Worm (Caenorhabditis elegans) whole organism, L2 larva: Measurements from ENCODE around the gene Y6G8.2.

Source experiments
- alr-1 ChIP-seq: fragments of 150-350 bp; optimal IDR thresholded peaks from 2 replicates; lab custom pipeline; 2014; ENCODE audit warnings: missing biosample characterization, missing genetic modification characterization
- fos-1 ChIP-seq: fragments of 150-350 bp; optimal IDR thresholded peaks from 2 replicates; lab custom pipeline; 2014; ENCODE audit warnings: missing biosample characterization, missing genetic modification characterization
- nhr-10 ChIP-seq: sonication (generic microtip); optimal IDR thresholded peaks from 2 replicates; lab custom pipeline; 2017; ENCODE audit warnings: missing biosample characterization, missing genetic modification characterization
- sem-4 ChIP-seq: fragments of 150-350 bp; optimal IDR thresholded peaks from 2 replicates; lab custom pipeline; 2014; ENCODE audit warnings: missing biosample characterization, missing genetic modification reagents, missing genetic modification characterization
- unc-55 ChIP-seq: fragments of 150-350 bp; sonication (generic microtip); optimal IDR thresholded peaks from 3 replicates; lab custom pipeline; 2014; ENCODE audit warnings: missing biosample characterization, missing genetic modification reagents, missing genetic modification characterization

Y6G8.2 gene

DNA sequence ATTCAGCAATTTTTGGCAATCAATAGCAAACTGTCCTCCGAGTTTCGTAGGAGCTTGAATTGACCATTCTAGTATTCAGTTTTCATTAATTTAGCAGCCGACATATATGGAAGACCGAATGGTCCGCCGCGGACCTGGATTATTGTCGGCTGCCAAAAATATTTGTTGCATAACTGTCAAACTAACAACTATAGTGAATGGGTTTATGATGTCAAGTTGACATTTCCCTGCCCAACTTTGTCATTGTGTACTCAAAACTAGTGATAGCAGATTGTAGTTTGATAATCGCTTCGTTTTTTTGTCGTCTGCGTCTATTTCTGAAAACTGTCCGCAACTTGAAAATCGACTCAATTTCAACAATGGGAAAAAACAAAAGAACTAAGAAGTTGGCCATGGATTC is 49.4 kb downstream of the Y6G8.2 start, which contains the start of gene fbxa-176:
fbxa-176 (plus strand) TSS at position 314 of the 400 bp plus-strand sequence.
- no peak for TF ChIP-seq nhr-10 (tag; lab: Kevin White, UChicago)
- no peak for TF ChIP-seq alr-1 (tag; lab: Kevin White, UChicago)
- TF ChIP-seq unc-55 (GFP tag; lab: Kevin White, UChicago), result no peak
- TF ChIP-seq fos-1 (tag; lab: Kevin White, UChicago), result peak; percentile 41

DNA sequence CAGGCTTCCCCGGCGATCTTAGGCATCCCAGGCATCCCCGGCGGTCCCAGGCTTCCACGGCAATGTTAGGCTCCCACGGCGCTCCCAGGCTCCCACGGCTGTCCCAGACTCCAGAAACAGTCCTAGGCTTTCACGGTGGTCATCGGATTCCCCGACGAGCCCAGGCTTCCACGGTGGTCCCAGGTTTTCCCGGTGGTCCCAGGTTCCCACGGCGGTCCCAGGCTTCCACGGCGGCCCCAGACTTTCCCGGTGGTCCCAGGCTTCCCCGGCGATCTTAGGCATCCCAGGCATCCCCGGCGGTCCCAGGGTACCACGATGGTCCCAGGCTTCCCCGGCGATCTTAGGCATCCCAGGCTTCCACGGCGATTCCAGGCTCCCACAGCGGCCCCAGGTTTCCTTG is 50.1 kb downstream of the Y6G8.2 start:
- TF ChIP-seq nhr-10 (tag; lab: Kevin White, UChicago), result no peak

DNA sequence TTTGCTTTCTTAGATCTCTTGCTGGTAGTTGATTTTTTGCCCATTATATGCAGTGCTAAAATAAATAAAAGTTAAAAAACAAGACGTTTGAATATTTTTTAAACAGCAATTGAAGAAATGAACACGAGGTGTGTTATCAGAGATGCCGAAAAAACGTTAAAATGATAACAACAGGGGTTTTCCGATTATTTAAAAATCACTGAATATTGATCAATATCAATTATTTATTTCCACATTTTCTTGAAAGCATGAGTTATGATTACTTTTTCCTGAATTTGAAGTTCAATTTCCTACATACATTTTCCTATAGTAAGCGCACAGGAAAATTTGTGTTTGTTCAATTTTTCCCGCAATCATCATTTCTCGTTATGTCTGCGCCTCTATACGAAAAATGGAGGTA is 51.8 kb downstream of the Y6G8.2 start:
- TF ChIP-seq sem-4 (tag; lab: Kevin White, UChicago) (no peak), fos-1 (tag; lab: Kevin White, UChicago) (peak; percentile 1)
